Fruit fly (Drosophila melanogaster) whole organism, embryonic: ENCODE data around the gene CG43051.

Experiments
- B-H1 ChIP-seq: fragments of 200-800 bp; sonication (Bioruptor generic); IDR thresholded peaks from 3 replicates; pipeline ENCODE4 v1.3.6; 2022; ENCODE audit warnings: missing biosample characterization, missing genetic modification characterization
- CG10543 ChIP-seq: fragments of 200-800 bp; sonication (Bioruptor generic); optimal IDR thresholded peaks from 3 replicates; lab custom pipeline; 2017; ENCODE audit warnings: missing biosample characterization, mild to moderate bottlenecking, missing genetic modification characterization, moderate library complexity
- CG11398 ChIP-seq: fragments of 200-800 bp; sonication (Bioruptor generic); optimal IDR thresholded peaks from 2 replicates; lab custom pipeline; 2016; ENCODE audit warnings: missing biosample characterization, missing genetic modification characterization
- CG1602 ChIP-seq: fragments of 200-800 bp; sonication (Bioruptor generic); optimal IDR thresholded peaks from 3 replicates; lab custom pipeline; 2016; ENCODE audit warnings: missing biosample characterization, missing genetic modification characterization
- CG16813 ChIP-seq: fragments of 200-800 bp; sonication (Bioruptor generic); IDR thresholded peaks from 3 replicates; pipeline ENCODE4 v1.3.6; 2022; ENCODE audit warnings: missing biosample characterization, missing genetic modification characterization; ENCODE audit not compliant: partially characterized antibody
- CG16863 ChIP-seq: fragments of 200-800 bp; sonication (Bioruptor generic); optimal IDR thresholded peaks from 3 replicates; lab custom pipeline; 2016; ENCODE audit warnings: missing biosample characterization, missing genetic modification characterization
- CG18599 ChIP-seq: fragments of 200-800 bp; sonication (Bioruptor generic); optimal IDR thresholded peaks from 3 replicates; lab custom pipeline; 2017; ENCODE audit warnings: missing biosample characterization, missing genetic modification characterization, mild to moderate bottlenecking, moderate library complexity, missing genetic modification reagents
- CG2120 ChIP-seq: fragments of 200-800 bp; sonication (Bioruptor generic); optimal IDR thresholded peaks from 3 replicates; lab custom pipeline; 2016; ENCODE audit warnings: missing biosample characterization, missing genetic modification characterization
- CG3065 ChIP-seq: fragments of 200-800 bp; sonication (Bioruptor generic); optimal IDR thresholded peaks from 2 replicates; lab custom pipeline; 2016; ENCODE audit warnings: missing biosample characterization, missing genetic modification characterization
- CG3407 ChIP-seq: fragments of 200-800 bp; sonication (Bioruptor generic); optimal IDR thresholded peaks from 2 replicates; lab custom pipeline; 2018; ENCODE audit warnings: missing biosample characterization, mild to moderate bottlenecking, missing genetic modification characterization
- CG4282 ChIP-seq: fragments of 200-800 bp; sonication (Bioruptor generic); optimal IDR thresholded peaks from 2 replicates; lab custom pipeline; 2016; ENCODE audit warnings: missing biosample characterization, missing genetic modification characterization
- CG6654 ChIP-seq: fragments of 200-800 bp; sonication (Bioruptor generic); optimal IDR thresholded peaks from 2 replicates; lab custom pipeline; 2017; ENCODE audit warnings: missing biosample characterization, mild to moderate bottlenecking, missing genetic modification characterization
- CG6683 ChIP-seq: fragments of 200-800 bp; sonication (Bioruptor generic); optimal IDR thresholded peaks from 2 replicates; lab custom pipeline; 2017; ENCODE audit warnings: missing biosample characterization, mild to moderate bottlenecking, missing genetic modification characterization, missing genetic modification reagents
- CG6689 ChIP-seq: fragments of 200-800 bp; sonication (Bioruptor generic); IDR thresholded peaks from 2 replicates; pipeline ENCODE4 v1.3.6; 2022; ENCODE audit warnings: missing biosample characterization, missing genetic modification characterization
- CG6791 ChIP-seq: fragments of 200-800 bp; sonication (Bioruptor generic); IDR thresholded peaks from 3 replicates; pipeline ENCODE4 v1.3.6; 2022; ENCODE audit warnings: missing biosample characterization, missing genetic modification characterization; ENCODE audit not compliant: partially characterized antibody
- CG7271 ChIP-seq: fragments of 200-800 bp; sonication (Bioruptor generic); optimal IDR thresholded peaks from 2 replicates; lab custom pipeline; 2018; ENCODE audit warnings: missing biosample characterization, mild to moderate bottlenecking, missing genetic modification characterization, moderate library complexity
- CG7556 ChIP-seq: fragments of 200-800 bp; sonication (Bioruptor generic); optimal IDR thresholded peaks from 2 replicates; lab custom pipeline; 2017; ENCODE audit warnings: missing biosample characterization, mild to moderate bottlenecking, missing genetic modification characterization
- CG8359 ChIP-seq: fragments of 200-800 bp; sonication (Bioruptor generic); optimal IDR thresholded peaks from 2 replicates; lab custom pipeline; 2017; ENCODE audit warnings: missing biosample characterization, mild to moderate bottlenecking, missing genetic modification characterization, borderline replicate concordance
- CG9727 ChIP-seq: fragments of 200-800 bp; sonication (Bioruptor generic); optimal IDR thresholded peaks from 3 replicates; lab custom pipeline; 2017; ENCODE audit warnings: missing biosample characterization, mild to moderate bottlenecking, missing genetic modification characterization
- CoRest ChIP-seq: fragments of 200-800 bp; sonication (Bioruptor generic); optimal IDR thresholded peaks from 3 replicates; lab custom pipeline; 2018; ENCODE audit warnings: missing biosample characterization, mild to moderate bottlenecking, missing genetic modification characterization, moderate library complexity
- D19B ChIP-seq: fragments of 200-800 bp; sonication (Bioruptor generic); optimal IDR thresholded peaks from 2 replicates; lab custom pipeline; 2017; ENCODE audit warnings: missing biosample characterization, mild to moderate bottlenecking, missing genetic modification characterization
- Dref ChIP-seq: fragments of 200-800 bp; sonication (Bioruptor generic); IDR thresholded peaks from 2 replicates; pipeline ENCODE4 v1.3.6; 2022; ENCODE audit warnings: missing biosample characterization, missing genetic modification characterization
- Fer2 ChIP-seq: fragments of 200-800 bp; sonication (Bioruptor generic); optimal IDR thresholded peaks from 2 replicates; lab custom pipeline; 2018; ENCODE audit warnings: missing biosample characterization, mild to moderate bottlenecking, missing genetic modification characterization, moderate library complexity
- GATAe ChIP-seq: fragments of 200-800 bp; sonication (Bioruptor generic); conservative IDR thresholded peaks from 2 replicates; pipeline ENCODE4 v1.3.6; 2022; ENCODE audit warnings: missing biosample characterization, missing genetic modification characterization
- Hmx ChIP-seq: fragments of 200-800 bp; sonication (Bioruptor generic); optimal IDR thresholded peaks from 2 replicates; lab custom pipeline; 2016; ENCODE audit warnings: missing biosample characterization, missing genetic modification characterization
- Hr51 ChIP-seq, 2 experiments: fragments of 200-800 bp; sonication (Bioruptor generic); optimal IDR thresholded peaks; 2 replicates in 1 of 2; 3 replicates in 1 of 2; lab custom pipeline; 2016 to 2018; ENCODE audit warnings: missing biosample characterization in 2 of 2, missing genetic modification characterization in 2 of 2, mild to moderate bottlenecking in 1 of 2, moderate library complexity in 1 of 2
- Lpt ChIP-seq: fragments of >200 bp; optimal IDR thresholded peaks from 2 replicates; lab custom pipeline; 2018; ENCODE audit warnings: missing biosample characterization, missing genetic modification characterization
- Med ChIP-seq: fragments of 200-800 bp; sonication (Bioruptor generic); peaks from one replicate; lab custom pipeline; 2016; ENCODE audit warnings: missing biosample characterization, missing genetic modification characterization, mild to moderate bottlenecking, inconsistent platforms, moderate library complexity
- NC2α ChIP-seq: fragments of 200-800 bp; sonication (Bioruptor generic); optimal IDR thresholded peaks from 2 replicates; lab custom pipeline; 2016; ENCODE audit warnings: missing biosample characterization, missing genetic modification characterization
- NFAT ChIP-seq: fragments of 200-800 bp; sonication (Bioruptor generic); IDR thresholded peaks from 2 replicates; pipeline ENCODE4 v1.3.6; 2022; ENCODE audit warnings: missing biosample characterization, missing genetic modification characterization
- Ptx1 ChIP-seq: fragments of 200-800 bp; sonication (Bioruptor generic); IDR thresholded peaks from 2 replicates; pipeline ENCODE4 v1.3.6; 2022; ENCODE audit warnings: missing biosample characterization, missing genetic modification characterization
- Sox102F ChIP-seq: fragments of 200-800 bp; sonication (Bioruptor generic); optimal IDR thresholded peaks from 2 replicates; lab custom pipeline; 2018; ENCODE audit warnings: missing biosample characterization, mild to moderate bottlenecking, missing genetic modification characterization, moderate library complexity
- Usf ChIP-seq: fragments of 200-800 bp; sonication (Bioruptor generic); optimal IDR thresholded peaks from 2 replicates; lab custom pipeline; 2017; ENCODE audit warnings: missing genotype, missing biosample characterization, missing genetic modification characterization
- ab ChIP-seq: fragments of 200-800 bp; sonication (Bioruptor generic); optimal IDR thresholded peaks from 2 replicates; lab custom pipeline; 2016; ENCODE audit warnings: missing biosample characterization, missing genetic modification characterization
- ato ChIP-seq: fragments of 200-800 bp; sonication (Bioruptor generic); IDR thresholded peaks from 2 replicates; pipeline ENCODE4 v1.3.6; 2022; ENCODE audit warnings: missing biosample characterization, missing genetic modification characterization; ENCODE audit not compliant: partially characterized antibody
- bbx ChIP-seq: fragments of 200-800 bp; sonication (Bioruptor generic); IDR thresholded peaks from 2 replicates; pipeline ENCODE4 v1.3.6; 2022; ENCODE audit warnings: missing biosample characterization, missing genetic modification characterization; ENCODE audit not compliant: partially characterized antibody
- bcd ChIP-seq: fragments of 200-800 bp; sonication (Bioruptor generic); optimal IDR thresholded peaks from 2 replicates; lab custom pipeline; 2017; ENCODE audit warnings: missing biosample characterization, mild to moderate bottlenecking, missing genetic modification characterization
- cato ChIP-seq: fragments of 200-800 bp; sonication (Bioruptor generic); optimal IDR thresholded peaks from 2 replicates; lab custom pipeline; 2016; ENCODE audit warnings: missing biosample characterization, missing genetic modification characterization, borderline replicate concordance
- caup ChIP-seq: fragments of 200-800 bp; sonication (Bioruptor generic); optimal IDR thresholded peaks from 3 replicates; lab custom pipeline; 2017; ENCODE audit warnings: missing biosample characterization, mild to moderate bottlenecking, missing genetic modification characterization, moderate library complexity; ENCODE audit not compliant: severe bottlenecking
- danr ChIP-seq: fragments of 200-800 bp; sonication (Bioruptor generic); IDR thresholded peaks from 2 replicates; pipeline ENCODE4 v1.3.6; 2022; ENCODE audit warnings: missing biosample characterization, missing genetic modification characterization
- esg ChIP-seq: fragments of 200-800 bp; sonication (Bioruptor generic); conservative IDR thresholded peaks from 2 replicates; pipeline ENCODE4 v1.3.6; 2022; ENCODE audit warnings: missing biosample characterization, missing genetic modification characterization
- knrl ChIP-seq: fragments of 200-800 bp; sonication (Bioruptor generic); IDR thresholded peaks from 3 replicates; pipeline ENCODE4 v1.3.6; 2022; ENCODE audit warnings: missing biosample characterization, missing genetic modification characterization; ENCODE audit not compliant: partially characterized antibody
- lilli ChIP-seq: fragments of 200-800 bp; sonication (Bioruptor generic); optimal IDR thresholded peaks from 3 replicates; lab custom pipeline; 2016; ENCODE audit warnings: missing biosample characterization, missing genetic modification characterization
- oc ChIP-seq: fragments of 200-800 bp; sonication (Bioruptor generic); optimal IDR thresholded peaks from 2 replicates; lab custom pipeline; 2018; ENCODE audit warnings: missing biosample characterization, mild to moderate bottlenecking, missing genetic modification characterization, moderate library complexity
- sob ChIP-seq: fragments of 200-800 bp; sonication (Bioruptor generic); IDR thresholded peaks from 2 replicates; pipeline ENCODE4 v1.3.6; 2022; ENCODE audit warnings: missing biosample characterization, missing genetic modification characterization
- tna ChIP-seq: fragments of 200-800 bp; sonication (Bioruptor generic); IDR thresholded peaks from 2 replicates; pipeline ENCODE4 v1.3.6; 2022; ENCODE audit warnings: missing biosample characterization, missing genetic modification characterization; ENCODE audit not compliant: partially characterized antibody
- tx ChIP-seq: fragments of 200-800 bp; sonication (Bioruptor generic); optimal IDR thresholded peaks from 2 replicates; lab custom pipeline; 2016; ENCODE audit warnings: missing biosample characterization, missing genetic modification characterization

CG43051 gene

dm6 chr2L:12460767-12461739 lies 46.7 kb upstream of the CG43051 start (continued):
- TF ChIP-seq Fer2 (tag; lab: Kevin White, UChicago) (peak; percentile 51), CG8359 (peak; percentile 53), sob (GFP tag; lab: Robert Waterston, UW) (no peak; the same call in 1 of the 2 replicates), Hr51 (GFP tag; optimal IDR thresholded peaks at IDR 0.05; lab: Kevin White, UChicago) (peak; percentile 26 to 35), Hmx (GFP tag; lab: Kevin White, UChicago) (no peak), ab (GFP tag; lab: Kevin White, UChicago) (no peak), cato (GFP tag; lab: Kevin White, UChicago) (no peak), Lpt (GFP tag; lab: Kevin White, UChicago) (no peak), GATAe (no peak), knrl (GFP tag; lab: Robert Waterston, UW) (no peak), CG3407 (GFP tag; lab: Kevin White, UChicago) (peak; percentile 61), CG11398 (GFP tag; lab: Kevin White, UChicago) (no peak), CG6683 (peak; percentile 80), CG18599 (GFP tag; lab: Kevin White, UChicago) (peak; percentile 87), CG7271 (tag; lab: Kevin White, UChicago) (peak; percentile 64), tna (GFP tag; lab: Robert Waterston, UW) (no peak), bbx (GFP tag; lab: Robert Waterston, UW) (peak; percentile 57; the same call in 1 of the 2 replicates), D19B (GFP tag; lab: Kevin White, UChicago) (peak; percentile 12), CG16863 (GFP tag; lab: Kevin White, UChicago) (peak; percentile 10), Med (GFP tag; lab: Kevin White, UChicago) (peak; percentile 94), CG6689 (0 out of 2 replicates have a peak, but pooled peaks have one; percentile 15), tx (no peak), NC2α (GFP tag; lab: Kevin White, UChicago) (no peak), B-H1 (GFP tag; lab: Robert Waterston, UW) (no peak; the same call in 2 of the 3 replicates), CG6791 (GFP tag; lab: Robert Waterston, UW) (no peak), CG1602 (no peak), CG9727 (GFP tag; lab: Kevin White, UChicago) (peak; percentile 78), Ptx1 (GFP tag; lab: Robert Waterston, UW) (no peak), CG10543 (GFP tag; lab: Kevin White, UChicago) (peak; percentile 97), CoRest (peak; percentile 28), CG16813 (GFP tag; lab: Robert Waterston, UW) (no peak; the same call in 2 of the 3 replicates), bcd (GFP tag; lab: Kevin White, UChicago) (peak; percentile 50), lilli (GFP tag; lab: Kevin White, UChicago) (no peak), oc (tag; lab: Kevin White, UChicago) (peak; percentile 39), Dref (GFP tag; lab: Robert Waterston, UW) (no peak), CG3065 (GFP tag; lab: Kevin White, UChicago) (peak; percentile 12), NFAT (peak; percentile 50; the same call in 1 of the 2 replicates), ato (GFP tag; lab: Robert Waterston, UW) (peak; percentile 39; the same call in 1 of the 2 replicates), danr (no peak), caup (peak; percentile 85), CG4282 (no peak), CG2120 (GFP tag; lab: Kevin White, UChicago) (peak; percentile 58), CG6654 (GFP tag; lab: Kevin White, UChicago) (no peak), Usf (no peak), esg (GFP tag; lab: Robert Waterston, UW) (no peak), CG7556 (peak; percentile 61), Sox102F (GFP tag; lab: Kevin White, UChicago) (peak; percentile 26)
